Worm (Caenorhabditis elegans) whole organism, L4 larva: ENCODE measurements around the gene nlp-21.

Experiments
- Y75B8A.6 ChIP-seq: fragments of 200-800 bp; sonication (Bioruptor generic); IDR thresholded peaks from 2 replicates; pipeline ENCODE4 v1.3.6; 2022; ENCODE audit warnings: missing genetic modification reagents, missing genetic modification characterization, missing compliant biosample characterization
- dmd-8 ChIP-seq: fragments of 200-800 bp; sonication (Bioruptor generic); IDR thresholded peaks from 2 replicates; pipeline ENCODE4 v1.3.6; 2022; ENCODE audit warnings: missing genetic modification characterization, missing compliant biosample characterization
- fos-1 ChIP-seq: fragments of 150-350 bp; optimal IDR thresholded peaks from 2 replicates; lab custom pipeline; 2014; ENCODE audit warnings: missing biosample characterization, missing genetic modification characterization
- zag-1 ChIP-seq: fragments of 150-350 bp; optimal IDR thresholded peaks from 2 replicates; lab custom pipeline; 2014; ENCODE audit warnings: missing biosample characterization, missing genetic modification characterization

DNA sequence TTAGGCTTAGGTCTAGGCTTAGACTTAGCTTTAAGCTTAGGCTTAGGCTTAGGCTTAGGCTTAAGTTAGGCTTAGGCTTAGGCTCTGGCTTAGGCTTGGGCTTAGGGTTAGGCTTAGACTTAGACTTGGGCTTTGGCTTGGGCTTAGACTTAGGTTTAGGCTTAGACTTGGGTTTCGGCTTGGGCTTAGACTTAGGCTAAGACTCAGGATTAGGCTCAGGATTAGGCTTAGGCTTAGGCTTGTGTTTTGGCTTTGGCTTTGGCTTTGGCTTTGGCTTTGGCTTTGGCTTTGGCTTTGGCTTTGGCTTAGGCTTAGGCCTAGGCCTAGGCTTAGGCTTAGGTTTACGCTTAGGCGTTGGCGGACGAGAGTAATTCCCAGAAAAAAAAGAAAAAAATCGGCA lies 26.5 kb upstream of the nlp-21 start:
- no peak for TF ChIP-seq Y75B8A.6 (GFP tag; lab: Robert Waterston, UW)
- TF ChIP-seq fos-1 (tag; lab: Kevin White, UChicago), result no peak
- TF ChIP-seq zag-1 (tag; lab: Kevin White, UChicago), result no peak
- no peak for TF ChIP-seq dmd-8 (GFP tag; lab: Robert Waterston, UW)
